Worm (Caenorhabditis elegans) whole organism, young adult: Measurements from ENCODE around the gene T24B8.4.
A peak's percentile ranks its signal among the peaks of the same experiment; 100 is the strongest.
"Not testable (repeated sequence)": the region's sequence is repeated elsewhere in the genome, so short reads cannot be mapped to it uniquely, and the experiment has no call there.

Experiments used
- B0261.1 ChIP-seq: sonication (generic microtip); optimal IDR thresholded peaks from 2 replicates; lab custom pipeline; 2016; ENCODE audit warnings: mild to moderate bottlenecking, missing genetic modification characterization, moderate library complexity, missing compliant biosample characterization
- C06A6.2 ChIP-seq: fragments of 200-800 bp; sonication (Bioruptor generic); conservative IDR thresholded peaks from 2 replicates; pipeline ENCODE4 v1.3.6; 2022; ENCODE audit warnings: missing genetic modification characterization, missing compliant biosample characterization
- C17E4.6 ChIP-seq: fragments of 200-800 bp; sonication (Bioruptor generic); IDR thresholded peaks from 2 replicates; pipeline ENCODE4 v1.3.6; 2022; ENCODE audit warnings: missing genetic modification reagents, missing genetic modification characterization, missing compliant biosample characterization
- F37B4.10 ChIP-seq: fragments of 200-800 bp; sonication (Bioruptor generic); IDR thresholded peaks from 2 replicates; pipeline ENCODE4 v1.3.6; 2022; ENCODE audit warnings: missing genetic modification characterization, missing compliant biosample characterization
- F39B2.1 ChIP-seq: fragments of 200-800 bp; sonication (Bioruptor generic); IDR thresholded peaks from 2 replicates; pipeline ENCODE4 v1.3.6; 2022; ENCODE audit warnings: missing genetic modification reagents, missing genetic modification characterization, missing compliant biosample characterization
- K12H6.12 ChIP-seq: fragments of 200-800 bp; sonication (Bioruptor generic); optimal IDR thresholded peaks from 2 replicates; lab custom pipeline; 2018; ENCODE audit warnings: mild to moderate bottlenecking, missing genetic modification characterization, missing compliant biosample characterization
- Y53G8AR.9 ChIP-seq: fragments of 200-800 bp; sonication (Bioruptor generic); conservative IDR thresholded peaks from 2 replicates; pipeline ENCODE4 v1.3.6; 2022; ENCODE audit warnings: missing genetic modification reagents, missing genetic modification characterization, missing compliant biosample characterization
- Y56A3A.18 ChIP-seq: fragments of 200-800 bp; sonication (Bioruptor generic); IDR thresholded peaks from 2 replicates; pipeline ENCODE4 v1.3.6; 2022; ENCODE audit warnings: missing genetic modification reagents, missing genetic modification characterization, missing compliant biosample characterization
- Y95B8A.8 ChIP-seq: fragments of 200-800 bp; sonication (Bioruptor generic); IDR thresholded peaks from 2 replicates; pipeline ENCODE4 v1.3.6; 2022; ENCODE audit warnings: missing genetic modification reagents, missing genetic modification characterization, missing compliant biosample characterization
- attf-5 ChIP-seq: fragments of 200-800 bp; sonication (Bioruptor generic); optimal IDR thresholded peaks from 2 replicates; lab custom pipeline; 2018; ENCODE audit warnings: mild to moderate bottlenecking, missing genetic modification characterization, missing compliant biosample characterization
- attf-6 ChIP-seq: fragments of 200-800 bp; sonication (Bioruptor generic); IDR thresholded peaks from 2 replicates; pipeline ENCODE4 v1.3.6; 2022; ENCODE audit warnings: missing genetic modification reagents, missing genetic modification characterization, missing compliant biosample characterization
- bed-1 ChIP-seq: fragments of 200-800 bp; sonication (Bioruptor generic); IDR thresholded peaks from 2 replicates; pipeline ENCODE4 v1.3.6; 2022; ENCODE audit warnings: missing genetic modification reagents, missing genetic modification characterization, missing compliant biosample characterization
- bed-2 ChIP-seq: fragments of 200-800 bp; sonication (Bioruptor generic); IDR thresholded peaks from 2 replicates; pipeline ENCODE4 v1.3.6; 2022; ENCODE audit warnings: missing genetic modification reagents, missing genetic modification characterization, missing compliant biosample characterization
- cebp-1 ChIP-seq, 2 experiments: fragments of 200-800 bp in 1 of 2; sonication (Bioruptor generic) in 1 of 2; sonication (generic microtip) in 1 of 2; IDR thresholded peaks in 1 of 2; optimal IDR thresholded peaks in 1 of 2; 2 replicates each; pipeline versions ENCODE4 v1.3.6 to Lab custom; 2017 to 2022; ENCODE audit warnings: missing compliant biosample characterization in 2 of 2, missing genetic modification characterization in 2 of 2, mild to moderate bottlenecking in 1 of 2, missing genetic modification reagents in 1 of 2, moderate library complexity in 1 of 2
- cebp-2 ChIP-seq: fragments of 200-800 bp; sonication (Bioruptor generic); IDR thresholded peaks from 2 replicates; pipeline ENCODE4 v1.3.6; 2022; ENCODE audit warnings: missing genetic modification characterization, missing compliant biosample characterization
- ceh-100 ChIP-seq: fragments of 200-800 bp; sonication (Bioruptor generic); IDR thresholded peaks from 2 replicates; pipeline ENCODE4 v1.3.6; 2022; ENCODE audit warnings: missing genetic modification reagents, missing genetic modification characterization, missing compliant biosample characterization
- ceh-58 ChIP-seq: fragments of 200-800 bp; sonication (Bioruptor generic); IDR thresholded peaks from 2 replicates; pipeline ENCODE4 v1.3.6; 2022; ENCODE audit warnings: missing genetic modification characterization, missing compliant biosample characterization
- ceh-91 ChIP-seq: fragments of 200-800 bp; sonication (Bioruptor generic); IDR thresholded peaks from 2 replicates; pipeline ENCODE4 v1.3.6; 2022; ENCODE audit warnings: missing genetic modification reagents, missing genetic modification characterization, missing compliant biosample characterization
- dox-1 ChIP-seq: fragments of 200-800 bp; sonication (Bioruptor generic); IDR thresholded peaks from 2 replicates; pipeline ENCODE4 v1.3.6; 2022; ENCODE audit warnings: missing genetic modification reagents, missing genetic modification characterization, missing compliant biosample characterization
- efl-1 ChIP-seq: fragments of 150-350 bp; optimal IDR thresholded peaks from 2 replicates; lab custom pipeline; 2014; ENCODE audit warnings: missing biosample characterization, missing genetic modification reagents, missing genetic modification characterization
- egl-18 ChIP-seq: fragments of 200-800 bp; sonication (Bioruptor generic); IDR thresholded peaks from 2 replicates; pipeline ENCODE4 v1.3.6; 2022; ENCODE audit warnings: missing genetic modification reagents, missing genetic modification characterization, missing compliant biosample characterization
- egl-44 ChIP-seq: fragments of 200-800 bp; sonication (Bioruptor generic); IDR thresholded peaks from 2 replicates; pipeline ENCODE4 v1.3.6; 2022; ENCODE audit warnings: missing genetic modification reagents, missing genetic modification characterization, missing compliant biosample characterization
- ekl-4 ChIP-seq: fragments of 200-800 bp; sonication (Bioruptor generic); IDR thresholded peaks from 2 replicates; pipeline ENCODE4 v1.3.6; 2022; ENCODE audit warnings: missing genetic modification reagents, missing genetic modification characterization, missing compliant biosample characterization
- hmg-1.2 ChIP-seq: fragments of 200-800 bp; sonication (Bioruptor generic); IDR thresholded peaks from 2 replicates; pipeline ENCODE4 v1.3.6; 2022; ENCODE audit warnings: missing genetic modification reagents, missing genetic modification characterization, missing compliant biosample characterization
- hmg-20 ChIP-seq: fragments of 200-800 bp; sonication (Bioruptor generic); IDR thresholded peaks from 2 replicates; pipeline ENCODE4 v1.3.6; 2022; ENCODE audit warnings: missing genetic modification reagents, missing genetic modification characterization, missing compliant biosample characterization
- hsf-1 ChIP-seq: fragments of 200-800 bp; sonication (Bioruptor generic); IDR thresholded peaks from 2 replicates; pipeline ENCODE4 v1.3.6; 2022; ENCODE audit warnings: missing genetic modification reagents, missing genetic modification characterization, missing compliant biosample characterization
- let-526 ChIP-seq: fragments of 200-800 bp; sonication (Bioruptor generic); IDR thresholded peaks from 2 replicates; pipeline ENCODE4 v1.3.6; 2022; ENCODE audit warnings: missing genetic modification reagents, missing genetic modification characterization, missing compliant biosample characterization
- lin-35 ChIP-seq, 3 experiments: fragments of 150-350 bp in 2 of 3; sonication (generic microtip) in 1 of 3; optimal IDR thresholded peaks; 2 replicates each; lab custom pipeline; 2014 to 2018; ENCODE audit warnings: missing biosample characterization in 3 of 3, missing genetic modification characterization in 3 of 3, missing genetic modification reagents in 3 of 3
- lin-54 ChIP-seq: fragments of 200-800 bp; sonication (Bioruptor generic); optimal IDR thresholded peaks from 2 replicates; lab custom pipeline; 2018; ENCODE audit warnings: mild to moderate bottlenecking, missing genetic modification characterization, missing compliant biosample characterization
- lir-1 ChIP-seq: fragments of 200-800 bp; sonication (Bioruptor generic); conservative IDR thresholded peaks from 2 replicates; pipeline ENCODE4 v1.3.6; 2022; ENCODE audit warnings: missing genetic modification reagents, missing genetic modification characterization, missing compliant biosample characterization
- madf-6 ChIP-seq: fragments of 200-800 bp; sonication (Bioruptor generic); IDR thresholded peaks from 2 replicates; pipeline ENCODE4 v1.3.6; 2022; ENCODE audit warnings: missing genetic modification reagents, missing genetic modification characterization, missing compliant biosample characterization
- mcd-1 ChIP-seq: fragments of 200-800 bp; sonication (Bioruptor generic); IDR thresholded peaks from 2 replicates; pipeline ENCODE4 v1.3.6; 2022; ENCODE audit warnings: missing genetic modification reagents, missing genetic modification characterization, missing compliant biosample characterization
- nfyb-1 ChIP-seq: fragments of 200-800 bp; sonication (Bioruptor generic); IDR thresholded peaks from 2 replicates; pipeline ENCODE4 v1.3.6; 2022; ENCODE audit warnings: missing genetic modification reagents, missing genetic modification characterization, missing compliant biosample characterization
- nhr-80 ChIP-seq: sonication (generic microtip); optimal IDR thresholded peaks from 2 replicates; lab custom pipeline; 2016; ENCODE audit warnings: missing genetic modification characterization, missing compliant biosample characterization
- pbrm-1 ChIP-seq: fragments of 200-800 bp; sonication (Bioruptor generic); IDR thresholded peaks from 2 replicates; pipeline ENCODE4 v1.3.6; 2022; ENCODE audit warnings: missing genetic modification reagents, missing genetic modification characterization, missing compliant biosample characterization
- pha-4 ChIP-seq: fragments of 150-350 bp; sonication (generic microtip); optimal IDR thresholded peaks from 2 replicates; lab custom pipeline; 2014; ENCODE audit warnings: missing biosample characterization, missing genetic modification reagents, missing genetic modification characterization
- rcor-1 ChIP-seq: fragments of 200-800 bp; sonication (Bioruptor generic); IDR thresholded peaks from 2 replicates; pipeline ENCODE4 v1.3.6; 2022; ENCODE audit warnings: missing genetic modification reagents, missing genetic modification characterization, missing compliant biosample characterization
- rpc-1 ChIP-seq, 2 experiments: fragments of 150-350 bp in 1 of 2; sonication (generic microtip) in 1 of 2; optimal IDR thresholded peaks; 2 replicates each; lab custom pipeline; 2014 to 2018; ENCODE audit warnings: missing biosample characterization in 1 of 2, missing genetic modification characterization in 1 of 2, missing genetic modification reagents in 1 of 2, missing genotype in 1 of 2
- sea-2 ChIP-seq: fragments of 200-800 bp; sonication (Bioruptor generic); IDR thresholded peaks from 2 replicates; pipeline ENCODE4 v1.3.6; 2022; ENCODE audit warnings: missing genetic modification characterization, missing compliant biosample characterization
- tbp1 ChIP-seq: fragments of 200-800 bp; sonication (Bioruptor generic); optimal IDR thresholded peaks from 2 replicates; lab custom pipeline; 2018; ENCODE audit warnings: mild to moderate bottlenecking, missing genetic modification characterization, missing compliant biosample characterization
- ztf-18 ChIP-seq: sonication (generic microtip); optimal IDR thresholded peaks from 2 replicates; lab custom pipeline; 2016; ENCODE audit warnings: missing genotype, mild to moderate bottlenecking, missing genetic modification characterization, missing compliant biosample characterization
- ztf-28 ChIP-seq: fragments of 200-800 bp; sonication (Bioruptor generic); IDR thresholded peaks from 2 replicates; pipeline ENCODE4 v1.3.6; 2022; ENCODE audit warnings: missing genetic modification reagents, missing genetic modification characterization, missing compliant biosample characterization

T24B8.4 gene

DNA sequence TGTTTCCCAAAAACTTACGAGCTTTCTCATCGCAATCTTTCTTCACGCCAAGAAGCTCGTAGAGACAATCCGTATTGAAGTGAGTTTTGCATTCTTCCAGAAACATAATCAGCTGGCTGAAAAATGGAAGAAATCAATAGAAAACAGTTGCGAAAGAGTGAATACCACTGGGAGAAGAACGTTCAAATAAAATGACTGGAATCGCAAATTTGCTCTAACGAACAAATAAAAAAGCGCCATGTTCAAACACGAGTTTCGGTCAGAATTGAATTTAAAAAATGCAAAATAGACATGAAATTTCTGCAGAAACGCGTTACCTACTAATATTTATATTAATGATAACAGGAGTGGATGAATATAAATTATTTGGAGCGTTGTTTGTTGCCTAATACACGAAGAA lies 37.8 kb upstream of the T24B8.4 start, which contains the start of gene dnj-23:
dnj-23 (minus strand) TSS at position 158 of the 400 bp plus-strand sequence.
- peak; percentile 6 for TF ChIP-seq lin-54
- peak; percentile 51; the same call in 1 of the 2 replicates for TF ChIP-seq cebp-1 (GFP tag; IDR thresholded peaks at IDR 0.05; lab: Robert Waterston, UW)
- peak; percentile 69 for TF ChIP-seq cebp-1 (tag; optimal IDR thresholded peaks at IDR 0.05; lab: Kevin White, UChicago)
- peak; percentile 5 for TF ChIP-seq pha-4 (tag; lab: Kevin White, UChicago)
- TF ChIP-seq lin-35 (GFP tag; optimal IDR thresholded peaks at IDR 0.05; lab: Kevin White, UChicago): peak in 1 of 3 experiments; percentile 38
- no peak for TF ChIP-seq let-526 (GFP tag; lab: Robert Waterston, UW)
- no peak for TF ChIP-seq cebp-2 (GFP tag; lab: Robert Waterston, UW)
- TF ChIP-seq efl-1 (GFP tag; lab: Kevin White, UChicago): peak; percentile 53
- TF ChIP-seq, all 124 proteins: peak for 5

DNA sequence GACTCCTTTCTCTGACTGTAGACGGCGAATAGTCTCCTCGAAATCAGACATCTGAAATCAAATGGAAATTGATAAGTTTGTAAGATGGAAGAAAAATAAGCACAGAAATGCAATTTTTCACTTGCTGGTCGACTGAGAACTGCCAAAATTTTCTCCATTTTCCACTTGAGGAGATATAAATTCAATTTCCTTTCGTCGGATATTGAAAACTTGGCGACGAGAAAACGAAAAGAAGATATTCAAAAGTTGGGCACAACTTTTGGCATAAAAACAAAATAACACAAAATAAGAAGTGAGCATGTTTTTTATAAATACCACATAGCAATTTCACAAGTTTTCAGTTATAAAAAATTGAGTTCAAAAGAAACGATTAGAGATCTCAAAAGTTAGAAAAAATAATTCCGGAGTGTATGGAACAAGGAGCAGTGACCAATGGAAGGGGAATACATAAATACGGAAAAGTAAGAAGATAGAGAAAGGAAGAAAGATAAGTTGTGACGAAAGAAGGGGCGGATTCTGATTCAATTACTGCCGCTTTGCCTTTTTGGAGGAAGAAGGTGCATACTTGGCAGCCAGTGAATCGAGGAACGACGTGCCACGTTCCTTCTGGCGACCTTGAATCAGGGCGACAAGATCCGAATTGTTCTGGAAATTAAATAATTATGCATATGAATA lies 36.6 kb upstream of the T24B8.4 start, which contains the start of gene dyrb-1:
dyrb-1 (minus strand) TSS at position 51 of the 675 bp plus-strand sequence.
- TF ChIP-seq ztf-28 (GFP tag; lab: Robert Waterston, UW) (no peak), C06A6.2 (GFP tag; lab: Robert Waterston, UW) (no peak), attf-5 (no peak), nhr-80 (tag; lab: Kevin White, UChicago) (no peak), bed-2 (GFP tag; lab: Robert Waterston, UW) (no peak), madf-6 (GFP tag; lab: Robert Waterston, UW) (no peak), lir-1 (no peak), C17E4.6 (GFP tag; lab: Robert Waterston, UW) (no peak), B0261.1 (tag; lab: Kevin White, UChicago) (no peak), K12H6.12 (tag; lab: Kevin White, UChicago) (no peak), rpc-1 (optimal IDR thresholded peaks at IDR 0.05; lab: Kevin White, UChicago) (no peak), rpc-1 (tag; optimal IDR thresholded peaks at IDR 0.05; lab: Kevin White, UChicago) (no peak)

DNA sequence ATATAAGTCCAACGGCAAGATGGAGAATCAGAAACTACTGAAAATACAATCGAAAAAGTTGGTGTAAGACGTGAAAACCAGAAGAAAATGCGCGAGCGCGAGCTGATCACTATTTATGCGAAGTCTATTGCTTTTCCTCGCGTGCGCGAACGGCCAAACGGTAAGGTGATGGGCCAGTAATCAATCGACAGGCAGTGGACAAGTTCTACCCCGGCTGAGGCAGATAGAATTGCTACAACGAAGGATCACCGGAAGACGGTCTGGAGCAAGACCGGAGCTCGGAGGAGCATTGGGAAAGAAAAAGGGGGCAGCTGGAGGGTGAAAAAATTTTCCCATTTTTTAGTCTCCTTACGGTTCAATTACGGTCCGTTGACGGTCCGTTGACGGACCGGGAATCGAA lies 32.0 kb upstream of the T24B8.4 start:
- TF ChIP-seq madf-6 (GFP tag; lab: Robert Waterston, UW) (peak; percentile 78), egl-18 (GFP tag; lab: Robert Waterston, UW) (peak; percentile 87), Y56A3A.18 (peak; percentile 78; the same call in 1 of the 2 replicates), rpc-1 (tag; optimal IDR thresholded peaks at IDR 0.05; lab: Kevin White, UChicago) (peak; percentile 41), rcor-1 (GFP tag; lab: Robert Waterston, UW) (peak; percentile 70), ceh-91 (GFP tag; lab: Robert Waterston, UW) (peak; percentile 50; the same call in 1 of the 2 replicates), B0261.1 (tag; lab: Kevin White, UChicago) (peak; percentile 40), hmg-1.2 (GFP tag; lab: Robert Waterston, UW) (peak; percentile 58), ztf-18 (tag; lab: Kevin White, UChicago) (peak; percentile 12), mcd-1 (GFP tag; lab: Robert Waterston, UW) (peak; percentile 67), attf-6 (GFP tag; lab: Robert Waterston, UW) (peak; percentile 57; the same call in 1 of the 2 replicates), bed-1 (GFP tag; lab: Robert Waterston, UW) (0 out of 2 replicates have a peak, but pooled peaks have one; percentile 52), C17E4.6 (GFP tag; lab: Robert Waterston, UW) (peak; percentile 71; the same call in 1 of the 2 replicates), nfyb-1 (GFP tag; lab: Robert Waterston, UW) (peak; percentile 89), hsf-1 (GFP tag; lab: Robert Waterston, UW) (peak; percentile 74), dox-1 (GFP tag; lab: Robert Waterston, UW) (peak; percentile 80), ceh-58 (GFP tag; lab: Robert Waterston, UW) (peak; percentile 93; the same call in 1 of the 2 replicates), pbrm-1 (GFP tag; lab: Robert Waterston, UW) (peak; percentile 58), ceh-100 (peak; percentile 53; the same call in 1 of the 2 replicates), Y95B8A.8 (GFP tag; lab: Robert Waterston, UW) (peak; percentile 78; the same call in 1 of the 2 replicates), cebp-2 (GFP tag; lab: Robert Waterston, UW) (peak; percentile 94), ekl-4 (GFP tag; lab: Robert Waterston, UW) (peak; percentile 73), F39B2.1 (GFP tag; lab: Robert Waterston, UW) (peak; percentile 74; the same call in 1 of the 2 replicates), Y53G8AR.9 (GFP tag; lab: Robert Waterston, UW) (peak; percentile 70; the same call in 1 of the 2 replicates), F37B4.10 (GFP tag; lab: Robert Waterston, UW) (0 out of 2 replicates have a peak, but pooled peaks have one; percentile 76), sea-2 (GFP tag; lab: Robert Waterston, UW) (0 out of 2 replicates have a peak, but pooled peaks have one; percentile 54), hmg-20 (GFP tag; lab: Robert Waterston, UW) (peak; percentile 69), tbp1 (peak; percentile 75), egl-44 (GFP tag; lab: Robert Waterston, UW) (peak; percentile 94)
- TF ChIP-seq rpc-1 (optimal IDR thresholded peaks at IDR 0.05; lab: Kevin White, UChicago): not testable (repeated sequence)
